Worm (Caenorhabditis elegans): ENCODE results near the gene nhr-141.
A peak's percentile ranks its signal among the peaks of the same experiment; 100 is the strongest.

nhr-141 gene

ce11 chrV:7437985-7438384 lies 6.5 kb upstream of the nhr-141 start, which contains the start of gene F25E5.16 (continued):
- TF ChIP-seq nhr-11 (tag; optimal IDR thresholded peaks at IDR 0.05) (no peak), sdc-2 (tag; optimal IDR thresholded peaks at IDR 0.05) (no peak), C08G9.2 (tag; optimal IDR thresholded peaks at IDR 0.05) (no peak), ztf-16 (tag; optimal IDR thresholded peaks at IDR 0.05) (no peak), nhr-232 (tag; optimal IDR thresholded peaks at IDR 0.05) (no peak), pax-1 (tag; optimal IDR thresholded peaks at IDR 0.05) (no peak)

DNA sequence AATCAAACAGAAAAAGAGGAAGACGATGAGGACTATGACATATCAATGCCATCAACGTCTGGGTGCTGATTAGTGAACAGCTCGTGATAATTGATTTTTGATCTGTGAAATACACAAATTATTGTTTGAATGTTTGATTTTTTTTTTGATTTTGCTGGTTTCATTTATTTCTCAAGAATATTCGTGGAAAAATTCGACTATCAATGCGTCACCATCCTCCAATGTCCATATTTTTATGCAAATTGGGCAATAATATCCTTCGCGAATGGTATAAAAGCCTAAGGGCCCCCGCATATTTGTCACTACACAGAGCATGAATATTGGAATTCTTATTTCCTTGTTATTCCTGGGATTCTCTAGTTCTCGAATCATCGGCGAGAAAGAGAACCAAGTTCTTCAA lies 4.7 kb upstream of the nhr-141 start, which contains the start of gene try-13:
TSS of gene try-13 (plus strand) at position 301 of the 400 bp plus-strand sequence.
- TF ChIP-seq hlh-15 (tag; optimal IDR thresholded peaks at IDR 0.05) (no peak), dve-1 (tag; optimal IDR thresholded peaks at IDR 0.05) (no peak), ceh-30 (tag; optimal IDR thresholded peaks at IDR 0.05) (no peak), ceh-24 (tag; optimal IDR thresholded peaks at IDR 0.05) (no peak), nfya-1 (tag; optimal IDR thresholded peaks at IDR 0.05) (no peak), ceh-45 (GFP tag; IDR thresholded peaks at IDR 0.05) (no peak), ceh-34 (tag; optimal IDR thresholded peaks at IDR 0.05) (no peak), sox-2 (GFP tag; IDR thresholded peaks at IDR 0.05) (no peak), che-1 (tag; optimal IDR thresholded peaks at IDR 0.05) (no peak)

DNA sequence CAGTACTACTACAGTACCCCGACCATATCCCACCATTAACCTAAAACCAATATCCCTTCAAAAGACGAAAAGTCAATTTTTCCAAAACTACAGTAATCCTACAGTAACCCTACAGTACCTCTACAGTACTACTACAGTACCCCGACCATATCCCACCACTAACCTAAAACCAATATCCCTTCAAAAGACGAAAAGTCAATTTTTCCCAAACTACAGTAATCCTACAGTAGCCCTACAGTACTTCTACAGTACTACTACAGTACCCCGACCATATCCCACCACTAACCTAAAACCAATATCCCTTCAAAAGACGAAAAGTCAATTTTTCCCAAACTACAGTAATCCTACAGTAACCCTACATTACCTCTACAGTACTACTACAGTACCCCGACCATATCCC lies 981 bp upstream of the nhr-141 start:
- TF ChIP-seq ceh-45 (GFP tag; IDR thresholded peaks at IDR 0.05), result peak; percentile 60; the same call in 1 of the 2 replicates

ce11 chrV:7446965-7447364 lies 2.5 kb downstream of the nhr-141 start, which contains the start of gene F25E5.5:
F25E5.5 (plus strand) TSS chrV:7447265.
- no peak for TF ChIP-seq F13H6.1 (tag; optimal IDR thresholded peaks at IDR 0.05)
- TF ChIP-seq fkh-6 (tag; optimal IDR thresholded peaks at IDR 0.05), result no peak
- no peak for TF ChIP-seq pat-9 (tag; optimal IDR thresholded peaks at IDR 0.05)
- TF ChIP-seq ztf-16 (tag; optimal IDR thresholded peaks at IDR 0.05), result no peak

DNA sequence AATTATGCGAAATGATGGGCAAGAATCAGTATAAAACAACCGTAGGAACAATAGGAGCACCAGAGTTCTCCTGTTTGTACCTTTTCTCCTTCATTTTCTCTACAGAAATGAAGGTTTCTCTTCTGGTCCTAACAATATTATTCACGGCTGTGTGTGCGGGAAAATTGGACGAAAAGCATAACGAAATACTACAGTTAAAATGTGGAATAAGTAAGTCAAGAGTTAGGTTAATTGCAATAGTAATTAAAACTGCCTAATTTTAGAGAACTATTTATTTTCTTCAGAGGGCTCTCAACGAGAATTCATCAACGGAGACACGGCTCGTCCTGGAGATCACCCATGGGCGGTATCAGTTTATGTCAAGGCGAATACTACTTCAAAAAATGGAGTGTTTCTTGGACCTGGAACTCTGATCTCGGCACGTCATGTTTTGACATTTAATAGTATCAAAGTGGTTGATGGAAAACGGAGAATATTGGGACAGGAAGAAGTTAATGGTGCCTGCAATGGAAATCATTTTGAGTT lies 4.9 kb downstream of the nhr-141 start, which contains the start of gene try-12:
TSS of gene try-12 (plus strand) at position 51 of the 525 bp plus-strand sequence.
- TF ChIP-seq ceh-14 (tag; optimal IDR thresholded peaks at IDR 0.05), result no peak
- no peak for TF ChIP-seq che-1 (tag; optimal IDR thresholded peaks at IDR 0.05)
- no peak for TF ChIP-seq fkh-6 (tag; optimal IDR thresholded peaks at IDR 0.05)
- no peak for TF ChIP-seq C08G9.2 (tag; optimal IDR thresholded peaks at IDR 0.05)
- no peak for TF ChIP-seq F13H6.1 (tag; optimal IDR thresholded peaks at IDR 0.05)
- TF ChIP-seq sdc-2 (tag; optimal IDR thresholded peaks at IDR 0.05), result no peak
- no peak for TF ChIP-seq ref-2 (tag; optimal IDR thresholded peaks at IDR 0.05)
- TF ChIP-seq ceh-2 (tag; optimal IDR thresholded peaks at IDR 0.05), result no peak
- no peak for TF ChIP-seq nfya-1 (tag; optimal IDR thresholded peaks at IDR 0.05)
- no peak for TF ChIP-seq nhr-232 (tag; optimal IDR thresholded peaks at IDR 0.05)
- no peak for TF ChIP-seq unc-86 (tag; optimal IDR thresholded peaks at IDR 0.05)
- TF ChIP-seq pag-3 (tag; optimal IDR thresholded peaks at IDR 0.05; ENCODE audit: borderline replicate concordance), result no peak
- no peak for TF ChIP-seq ceh-6 (GFP tag; optimal IDR thresholded peaks at IDR 0.05)
- no peak for TF ChIP-seq elt-2 (tag; optimal IDR thresholded peaks at IDR 0.05)
- TF ChIP-seq ceh-30 (tag; optimal IDR thresholded peaks at IDR 0.05), result no peak
- no peak for TF ChIP-seq pat-9 (tag; optimal IDR thresholded peaks at IDR 0.05)
- no peak for TF ChIP-seq ets-4 (tag; optimal IDR thresholded peaks at IDR 0.05)
- TF ChIP-seq C38D4.7 (GFP tag; optimal IDR thresholded peaks at IDR 0.05), result no peak

- TF ChIP-seq tbx-7 (tag; optimal IDR thresholded peaks at IDR 0.05) (no peak), K09A11.1 (tag; optimal IDR thresholded peaks at IDR 0.05; ENCODE audit: insufficient read depth) (no peak), ceh-24 (tag; optimal IDR thresholded peaks at IDR 0.05) (no peak), eyg-1 (tag; optimal IDR thresholded peaks at IDR 0.05) (no peak), unc-55 (GFP tag; optimal IDR thresholded peaks at IDR 0.05) (no peak), ceh-14 (tag; optimal IDR thresholded peaks at IDR 0.05) (no peak), ceh-19 (GFP tag; optimal IDR thresholded peaks at IDR 0.05) (no peak), ceh-30 (tag; optimal IDR thresholded peaks at IDR 0.05) (no peak), lin-11 (tag; optimal IDR thresholded peaks at IDR 0.05) (no peak), ceh-18 (tag; optimal IDR thresholded peaks at IDR 0.05) (no peak), ceh-31 (tag; optimal IDR thresholded peaks at IDR 0.05) (no peak), hlh-15 (tag; optimal IDR thresholded peaks at IDR 0.05) (no peak), unc-3 (GFP tag; conservative IDR thresholded peaks at IDR 0.05) (no peak), unc-3 (tag; optimal IDR thresholded peaks at IDR 0.05) (no peak)
Observed at ce11 chrV:7451421-7451820, 7.0 kb downstream of the nhr-141 start, which contains the start of gene try-11. try-11 (plus strand) TSS chrV:7451721.
